Worm (Caenorhabditis elegans) whole organism, young adult: ENCODE results near the gene srx-74.

Source experiments
- B0019.2 ChIP-seq: fragments of 200-800 bp; sonication (Bioruptor generic); conservative IDR thresholded peaks from 2 replicates; pipeline ENCODE4 v1.3.6; 2022; ENCODE audit warnings: missing genetic modification reagents, missing genetic modification characterization, missing compliant biosample characterization
- B0035.1 ChIP-seq: sonication (generic microtip); optimal IDR thresholded peaks from 2 replicates; lab custom pipeline; 2016; ENCODE audit warnings: missing genetic modification characterization, mild to moderate bottlenecking, missing compliant biosample characterization, missing genotype, missing genetic modification reagents
- B0261.1 ChIP-seq: sonication (generic microtip); optimal IDR thresholded peaks from 2 replicates; lab custom pipeline; 2016; ENCODE audit warnings: mild to moderate bottlenecking, missing genetic modification characterization, moderate library complexity, missing compliant biosample characterization
- F33H1.4 ChIP-seq: fragments of 200-800 bp; sonication (Bioruptor generic); IDR thresholded peaks from 2 replicates; pipeline ENCODE4 v1.3.6; 2022; ENCODE audit warnings: missing genetic modification reagents, missing genetic modification characterization, missing compliant biosample characterization
- F52B5.7 ChIP-seq: sonication (generic microtip); optimal IDR thresholded peaks from 2 replicates; lab custom pipeline; 2016; ENCODE audit warnings: mild to moderate bottlenecking, missing genetic modification characterization, missing compliant biosample characterization
- F55B11.4 ChIP-seq: sonication (generic microtip); optimal IDR thresholded peaks from 2 replicates; lab custom pipeline; 2016; ENCODE audit warnings: missing compliant biosample characterization, missing genetic modification characterization, borderline replicate concordance; ENCODE audit not compliant: insufficient read depth
- F57C9.4 ChIP-seq: sonication (generic microtip); optimal IDR thresholded peaks from 2 replicates; lab custom pipeline; 2017; ENCODE audit warnings: mild to moderate bottlenecking, missing genetic modification characterization, missing compliant biosample characterization
- T07F8.4 ChIP-seq: sonication (generic microtip); optimal IDR thresholded peaks from 2 replicates; lab custom pipeline; 2016; ENCODE audit warnings: mild to moderate bottlenecking, missing genetic modification characterization, moderate library complexity, missing compliant biosample characterization
- akir-1 ChIP-seq: fragments of 200-800 bp; sonication (Bioruptor generic); optimal IDR thresholded peaks from 2 replicates; lab custom pipeline; 2018; ENCODE audit warnings: mild to moderate bottlenecking, missing genetic modification characterization, moderate library complexity, missing compliant biosample characterization
- ama-1 ChIP-seq, 3 experiments: fragments of 150-350 bp in 1 of 3; sonication (generic microtip) in 2 of 3; optimal IDR thresholded peaks; 2 replicates each; lab custom pipeline; 2014 to 2018; ENCODE audit warnings: missing biosample characterization in 2 of 3, missing genetic modification characterization in 2 of 3, missing genetic modification reagents in 2 of 3
- athp-1 ChIP-seq: sonication (generic microtip); optimal IDR thresholded peaks from 2 replicates; lab custom pipeline; 2017; ENCODE audit warnings: mild to moderate bottlenecking, missing genetic modification characterization, missing compliant biosample characterization
- attf-5 ChIP-seq: fragments of 200-800 bp; sonication (Bioruptor generic); optimal IDR thresholded peaks from 2 replicates; lab custom pipeline; 2018; ENCODE audit warnings: mild to moderate bottlenecking, missing genetic modification characterization, missing compliant biosample characterization
- bed-2 ChIP-seq: fragments of 200-800 bp; sonication (Bioruptor generic); IDR thresholded peaks from 2 replicates; pipeline ENCODE4 v1.3.6; 2022; ENCODE audit warnings: missing genetic modification reagents, missing genetic modification characterization, missing compliant biosample characterization
- ceh-100 ChIP-seq: fragments of 200-800 bp; sonication (Bioruptor generic); IDR thresholded peaks from 2 replicates; pipeline ENCODE4 v1.3.6; 2022; ENCODE audit warnings: missing genetic modification reagents, missing genetic modification characterization, missing compliant biosample characterization
- ceh-27 ChIP-seq: fragments of 200-800 bp; sonication (Bioruptor generic); optimal IDR thresholded peaks from 2 replicates; lab custom pipeline; 2018; ENCODE audit warnings: mild to moderate bottlenecking, missing genetic modification characterization, moderate library complexity, missing compliant biosample characterization
- chd-7 ChIP-seq: sonication (generic microtip); optimal IDR thresholded peaks from 2 replicates; lab custom pipeline; 2016; ENCODE audit warnings: mild to moderate bottlenecking, missing genetic modification characterization, moderate library complexity, missing compliant biosample characterization
- dpff-1 ChIP-seq: sonication (generic microtip); optimal IDR thresholded peaks from 2 replicates; lab custom pipeline; 2017; ENCODE audit warnings: mild to moderate bottlenecking, missing genetic modification characterization, missing compliant biosample characterization
- egl-44 ChIP-seq: fragments of 200-800 bp; sonication (Bioruptor generic); IDR thresholded peaks from 2 replicates; pipeline ENCODE4 v1.3.6; 2022; ENCODE audit warnings: missing genetic modification reagents, missing genetic modification characterization, missing compliant biosample characterization
- egrh-3 ChIP-seq: fragments of 200-800 bp; sonication (Bioruptor generic); IDR thresholded peaks from 2 replicates; pipeline ENCODE4 v1.3.6; 2022; ENCODE audit warnings: missing genetic modification reagents, missing genetic modification characterization, missing compliant biosample characterization
- ekl-4 ChIP-seq: fragments of 200-800 bp; sonication (Bioruptor generic); IDR thresholded peaks from 2 replicates; pipeline ENCODE4 v1.3.6; 2022; ENCODE audit warnings: missing genetic modification reagents, missing genetic modification characterization, missing compliant biosample characterization
- ets-4 ChIP-seq: fragments of 200-800 bp; sonication (Bioruptor generic); optimal IDR thresholded peaks from 2 replicates; lab custom pipeline; 2018; ENCODE audit warnings: mild to moderate bottlenecking, missing genetic modification characterization, missing compliant biosample characterization
- fkh-3 ChIP-seq: sonication (generic microtip); optimal IDR thresholded peaks from 2 replicates; lab custom pipeline; 2016; ENCODE audit warnings: mild to moderate bottlenecking, missing genetic modification characterization, missing compliant biosample characterization
- gei-17 ChIP-seq: fragments of 200-800 bp; sonication (Bioruptor generic); optimal IDR thresholded peaks from 2 replicates; lab custom pipeline; 2018; ENCODE audit warnings: mild to moderate bottlenecking, missing genetic modification characterization, missing compliant biosample characterization
- hmg-20 ChIP-seq: fragments of 200-800 bp; sonication (Bioruptor generic); IDR thresholded peaks from 2 replicates; pipeline ENCODE4 v1.3.6; 2022; ENCODE audit warnings: missing genetic modification reagents, missing genetic modification characterization, missing compliant biosample characterization
- lin-26 ChIP-seq: fragments of 200-800 bp; sonication (Bioruptor generic); IDR thresholded peaks from 2 replicates; pipeline ENCODE4 v1.3.6; 2022; ENCODE audit warnings: missing genetic modification reagents, missing genetic modification characterization, missing compliant biosample characterization
- lin-35 ChIP-seq, 3 experiments: fragments of 150-350 bp in 2 of 3; sonication (generic microtip) in 1 of 3; optimal IDR thresholded peaks; 2 replicates each; lab custom pipeline; 2014 to 2018; ENCODE audit warnings: missing biosample characterization in 3 of 3, missing genetic modification characterization in 3 of 3, missing genetic modification reagents in 3 of 3
- madf-3 ChIP-seq: fragments of 200-800 bp; sonication (Bioruptor generic); IDR thresholded peaks from 2 replicates; pipeline ENCODE4 v1.3.6; 2022; ENCODE audit warnings: missing genetic modification reagents, missing genetic modification characterization, missing compliant biosample characterization
- nfya-1 ChIP-seq: sonication (generic microtip); optimal IDR thresholded peaks from 2 replicates; lab custom pipeline; 2017; ENCODE audit warnings: antibody characterized with exemption, missing compliant biosample characterization, missing genetic modification characterization, borderline replicate concordance; ENCODE audit not compliant: insufficient read depth
- nfyb-1 ChIP-seq: fragments of 200-800 bp; sonication (Bioruptor generic); IDR thresholded peaks from 2 replicates; pipeline ENCODE4 v1.3.6; 2022; ENCODE audit warnings: missing genetic modification reagents, missing genetic modification characterization, missing compliant biosample characterization
- nhr-179 ChIP-seq: sonication (generic microtip); optimal IDR thresholded peaks from 2 replicates; lab custom pipeline; 2016; ENCODE audit warnings: mild to moderate bottlenecking, missing genetic modification characterization, missing compliant biosample characterization
- nhr-27 ChIP-seq: fragments of 200-800 bp; sonication (Bioruptor generic); optimal IDR thresholded peaks from 2 replicates; lab custom pipeline; 2018; ENCODE audit warnings: mild to moderate bottlenecking, missing genetic modification characterization, moderate library complexity, missing compliant biosample characterization
- repo-1 ChIP-seq: sonication (generic microtip); optimal IDR thresholded peaks from 2 replicates; lab custom pipeline; 2017; ENCODE audit warnings: mild to moderate bottlenecking, missing genetic modification characterization, missing compliant biosample characterization
- sdz-38 ChIP-seq: sonication (generic microtip); optimal IDR thresholded peaks from 2 replicates; lab custom pipeline; 2016; ENCODE audit warnings: missing genotype, missing genetic modification characterization, missing compliant biosample characterization
- snpc-1.1 ChIP-seq: sonication (generic microtip); optimal IDR thresholded peaks from 2 replicates; lab custom pipeline; 2017; ENCODE audit warnings: missing genetic modification characterization, mild to moderate bottlenecking, missing compliant biosample characterization, antibody characterized with exemption, moderate library complexity, missing genotype, missing genetic modification reagents; ENCODE audit not compliant: insufficient read depth
- somi-1 ChIP-seq: fragments of 200-800 bp; sonication (Bioruptor generic); optimal IDR thresholded peaks from 2 replicates; lab custom pipeline; 2018; ENCODE audit warnings: mild to moderate bottlenecking, missing genetic modification characterization, missing compliant biosample characterization
- tbp1 ChIP-seq: fragments of 200-800 bp; sonication (Bioruptor generic); optimal IDR thresholded peaks from 2 replicates; lab custom pipeline; 2018; ENCODE audit warnings: mild to moderate bottlenecking, missing genetic modification characterization, missing compliant biosample characterization
- tlf-1 ChIP-seq: fragments of 200-800 bp; sonication (Bioruptor generic); optimal IDR thresholded peaks from 2 replicates; lab custom pipeline; 2018; ENCODE audit warnings: mild to moderate bottlenecking, missing genetic modification characterization, missing compliant biosample characterization
- zfh-2 ChIP-seq: fragments of 200-800 bp; sonication (Bioruptor generic); conservative IDR thresholded peaks from 2 replicates; pipeline ENCODE4 v1.3.6; 2022; ENCODE audit warnings: missing genetic modification reagents, missing genetic modification characterization, missing compliant biosample characterization
- ztf-22 ChIP-seq: fragments of 200-800 bp; sonication (Bioruptor generic); optimal IDR thresholded peaks from 2 replicates; lab custom pipeline; 2018; ENCODE audit warnings: mild to moderate bottlenecking, missing genetic modification characterization, moderate library complexity, missing compliant biosample characterization
- ztf-25 ChIP-seq: fragments of 200-800 bp; sonication (Bioruptor generic); IDR thresholded peaks from 2 replicates; pipeline ENCODE4 v1.3.6; 2022; ENCODE audit warnings: missing genetic modification reagents, missing genetic modification characterization, missing compliant biosample characterization
- ztf-3 ChIP-seq: fragments of 200-800 bp; sonication (Bioruptor generic); optimal IDR thresholded peaks from 2 replicates; lab custom pipeline; 2018; ENCODE audit warnings: mild to moderate bottlenecking, missing genetic modification characterization, missing compliant biosample characterization

srx-74 gene

ce11 chrV:4648527-4648926 is 13.8 kb downstream of the srx-74 start, which contains the start of gene F41F3.8:
F41F3.8 (plus strand) TSS chrV:4648827.
- no peak for TF ChIP-seq nhr-179 (tag; lab: Kevin White, UChicago)

DNA sequence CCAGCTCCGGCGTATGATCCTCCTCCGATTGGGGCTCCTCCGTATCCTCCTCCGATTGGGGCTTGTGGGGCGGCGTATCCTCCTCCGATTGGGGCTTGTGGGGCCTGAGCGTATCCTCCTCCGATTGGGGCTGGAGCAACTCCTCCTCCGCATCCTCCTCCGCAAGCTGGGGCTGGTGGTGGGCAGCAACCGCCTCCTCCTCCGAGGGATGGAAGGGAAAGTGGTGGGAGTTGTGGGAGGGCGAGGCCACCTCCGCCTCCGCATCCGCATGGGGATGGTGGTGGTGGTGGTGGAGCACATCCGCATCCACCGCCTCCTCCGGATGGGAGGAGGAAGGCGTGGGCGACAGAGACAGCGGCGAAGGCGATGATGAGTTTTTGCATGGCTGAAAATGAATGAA is 14.4 kb downstream of the srx-74 start, which contains the start of gene F41F3.3:
TSS of gene F41F3.3 (minus strand) at position 383 of the 400 bp plus-strand sequence.
- TF ChIP-seq chd-7 (tag; lab: Kevin White, UChicago), result peak; percentile 33
- TF ChIP-seq repo-1, result peak; percentile 24
- TF ChIP-seq ets-4 (GFP tag; lab: Kevin White, UChicago), result no peak
- peak; percentile 65 for TF ChIP-seq F52B5.7
- 0 out of 2 replicates have a peak, but pooled peaks have one; percentile 11 for TF ChIP-seq B0019.2 (GFP tag; lab: Robert Waterston, UW)
- no peak for TF ChIP-seq egl-44 (GFP tag; lab: Robert Waterston, UW)
- peak; percentile 97 for TF ChIP-seq zfh-2
- peak; percentile 10 for TF ChIP-seq ceh-27 (GFP tag; lab: Kevin White, UChicago)
- TF ChIP-seq akir-1 (GFP tag; lab: Kevin White, UChicago), result no peak
- 0 out of 2 replicates have a peak, but pooled peaks have one; percentile 24 for TF ChIP-seq ekl-4 (GFP tag; lab: Robert Waterston, UW)
- no peak for TF ChIP-seq B0035.1 (tag; lab: Kevin White, UChicago)
- 0 out of 2 replicates have a peak, but pooled peaks have one; percentile 4 for TF ChIP-seq madf-3
- no peak for TF ChIP-seq F57C9.4 (tag; lab: Kevin White, UChicago)
- TF ChIP-seq ceh-100 (GFP tag; lab: Robert Waterston, UW), result no peak
- no peak for TF ChIP-seq nfya-1 (tag; lab: Kevin White, UChicago)
- no peak for TF ChIP-seq T07F8.4 (tag; lab: Kevin White, UChicago)
- no peak for TF ChIP-seq nfyb-1 (GFP tag; lab: Robert Waterston, UW)
- no peak for TF ChIP-seq hmg-20 (GFP tag; lab: Robert Waterston, UW)
- no peak for TF ChIP-seq ztf-25 (GFP tag; lab: Robert Waterston, UW)
- no peak for TF ChIP-seq B0261.1 (tag; lab: Kevin White, UChicago)
- TF ChIP-seq F33H1.4 (GFP tag; lab: Robert Waterston, UW), result no peak
- TF ChIP-seq ztf-22 (GFP tag; lab: Kevin White, UChicago), result peak; percentile 4
- no peak for TF ChIP-seq sdz-38
- TF ChIP-seq gei-17 (GFP tag; lab: Kevin White, UChicago), result no peak
- no peak for TF ChIP-seq ama-1 (optimal IDR thresholded peaks at IDR 0.05; lab: Kevin White, UChicago)
- no peak for TF ChIP-seq ama-1 (GFP tag; optimal IDR thresholded peaks at IDR 0.05; lab: Kevin White, UChicago)
- no peak for TF ChIP-seq nhr-27
- TF ChIP-seq egrh-3, result peak; percentile 97
- TF ChIP-seq tlf-1 (GFP tag; lab: Kevin White, UChicago), result no peak
- TF ChIP-seq attf-5, result peak; percentile 16
- no peak for TF ChIP-seq fkh-3 (tag; lab: Kevin White, UChicago)

DNA sequence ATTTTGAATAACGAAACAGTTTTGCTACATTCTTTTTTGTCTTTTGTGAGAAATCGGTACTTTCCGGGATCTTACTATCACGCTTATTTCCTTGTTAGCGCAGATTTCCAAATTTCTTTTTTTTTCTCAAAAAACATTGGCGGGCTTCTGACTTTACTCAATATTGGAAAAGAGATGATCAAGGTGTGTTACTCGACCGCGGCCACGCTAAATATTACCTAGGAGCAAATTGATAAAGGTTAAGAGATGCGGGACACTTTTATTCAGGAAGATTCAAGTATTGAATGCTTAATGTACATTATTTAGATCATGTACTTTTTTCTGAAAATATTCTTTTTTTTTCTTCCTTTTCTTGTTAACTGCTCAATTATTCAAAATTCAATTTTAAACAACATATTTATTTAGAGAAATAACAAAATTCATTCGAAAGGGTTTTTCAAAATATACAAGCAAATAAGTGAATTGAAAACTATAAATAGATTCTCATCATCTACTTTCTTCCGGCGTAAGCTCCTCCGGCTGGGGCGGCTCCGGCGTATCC is 15.0 kb downstream of the srx-74 start:
- TF ChIP-seq F55B11.4 (tag; lab: Kevin White, UChicago), result no peak
- no peak for TF ChIP-seq T07F8.4 (tag; lab: Kevin White, UChicago)
- no peak for TF ChIP-seq lin-26 (GFP tag; lab: Robert Waterston, UW)
- no peak for TF ChIP-seq dpff-1 (tag; lab: Kevin White, UChicago)
- TF ChIP-seq bed-2 (GFP tag; lab: Robert Waterston, UW), result no peak
- TF ChIP-seq somi-1 (GFP tag; lab: Kevin White, UChicago), result no peak
- no peak for TF ChIP-seq snpc-1.1
- TF ChIP-seq tbp1, result no peak
- no peak for TF ChIP-seq lin-35 (GFP tag; optimal IDR thresholded peaks at IDR 0.05; lab: Kevin White, UChicago)
- no peak for TF ChIP-seq ztf-3 (GFP tag; lab: Kevin White, UChicago)
- TF ChIP-seq athp-1 (tag; lab: Kevin White, UChicago), result no peak
